Worm (Caenorhabditis elegans) whole organism, young adult: ENCODE results near the gene srh-245.
A peak's percentile ranks its signal among the peaks of the same experiment; 100 is the strongest.

Source experiments
- B0019.2 ChIP-seq: fragments of 200-800 bp; sonication (Bioruptor generic); conservative IDR thresholded peaks from 2 replicates; pipeline ENCODE4 v1.3.6; 2022; ENCODE audit warnings: missing genetic modification reagents, missing genetic modification characterization, missing compliant biosample characterization
- B0336.3 ChIP-seq: fragments of 200-800 bp; sonication (Bioruptor generic); IDR thresholded peaks from 2 replicates; pipeline ENCODE4 v1.3.6; 2022; ENCODE audit warnings: missing genetic modification characterization, missing compliant biosample characterization
- C17E4.6 ChIP-seq: fragments of 200-800 bp; sonication (Bioruptor generic); IDR thresholded peaks from 2 replicates; pipeline ENCODE4 v1.3.6; 2022; ENCODE audit warnings: missing genetic modification reagents, missing genetic modification characterization, missing compliant biosample characterization
- D2030.7 ChIP-seq: fragments of 200-800 bp; sonication (Bioruptor generic); IDR thresholded peaks from 2 replicates; pipeline ENCODE4 v1.3.6; 2022; ENCODE audit warnings: missing genetic modification reagents, missing genetic modification characterization, missing compliant biosample characterization
- F33H1.4 ChIP-seq: fragments of 200-800 bp; sonication (Bioruptor generic); IDR thresholded peaks from 2 replicates; pipeline ENCODE4 v1.3.6; 2022; ENCODE audit warnings: missing genetic modification reagents, missing genetic modification characterization, missing compliant biosample characterization
- F39B2.1 ChIP-seq: fragments of 200-800 bp; sonication (Bioruptor generic); IDR thresholded peaks from 2 replicates; pipeline ENCODE4 v1.3.6; 2022; ENCODE audit warnings: missing genetic modification reagents, missing genetic modification characterization, missing compliant biosample characterization
- F57A8.1 ChIP-seq: fragments of 200-800 bp; sonication (Bioruptor generic); optimal IDR thresholded peaks from 2 replicates; lab custom pipeline; 2018; ENCODE audit warnings: mild to moderate bottlenecking, missing genetic modification characterization, moderate library complexity, missing compliant biosample characterization
- Y53G8AR.9 ChIP-seq: fragments of 200-800 bp; sonication (Bioruptor generic); conservative IDR thresholded peaks from 2 replicates; pipeline ENCODE4 v1.3.6; 2022; ENCODE audit warnings: missing genetic modification reagents, missing genetic modification characterization, missing compliant biosample characterization
- Y67H2A.10 ChIP-seq: fragments of 200-800 bp; sonication (Bioruptor generic); conservative IDR thresholded peaks from 2 replicates; pipeline ENCODE4 v1.3.6; 2022; ENCODE audit warnings: missing genetic modification reagents, missing genetic modification characterization, missing compliant biosample characterization
- Y95B8A.8 ChIP-seq: fragments of 200-800 bp; sonication (Bioruptor generic); IDR thresholded peaks from 2 replicates; pipeline ENCODE4 v1.3.6; 2022; ENCODE audit warnings: missing genetic modification reagents, missing genetic modification characterization, missing compliant biosample characterization
- ama-1 ChIP-seq, 3 experiments: fragments of 150-350 bp in 1 of 3; sonication (generic microtip) in 2 of 3; optimal IDR thresholded peaks; 2 replicates each; lab custom pipeline; 2014 to 2018; ENCODE audit warnings: missing biosample characterization in 2 of 3, missing genetic modification characterization in 2 of 3, missing genetic modification reagents in 2 of 3
- aptf-2 ChIP-seq: fragments of 200-800 bp; sonication (Bioruptor generic); conservative IDR thresholded peaks from 2 replicates; pipeline ENCODE4 v1.3.6; 2022; ENCODE audit warnings: missing genetic modification reagents, missing genetic modification characterization, missing compliant biosample characterization
- aptf-3 ChIP-seq: fragments of 200-800 bp; sonication (Bioruptor generic); IDR thresholded peaks from 2 replicates; pipeline ENCODE4 v1.3.6; 2022; ENCODE audit warnings: missing genetic modification characterization, missing compliant biosample characterization
- attf-3 ChIP-seq: fragments of 200-800 bp; sonication (Bioruptor generic); conservative IDR thresholded peaks from 2 replicates; pipeline ENCODE4 v1.3.6; 2022; ENCODE audit warnings: missing genetic modification reagents, missing genetic modification characterization, missing compliant biosample characterization
- attf-5 ChIP-seq: fragments of 200-800 bp; sonication (Bioruptor generic); optimal IDR thresholded peaks from 2 replicates; lab custom pipeline; 2018; ENCODE audit warnings: mild to moderate bottlenecking, missing genetic modification characterization, missing compliant biosample characterization
- bed-2 ChIP-seq: fragments of 200-800 bp; sonication (Bioruptor generic); IDR thresholded peaks from 2 replicates; pipeline ENCODE4 v1.3.6; 2022; ENCODE audit warnings: missing genetic modification reagents, missing genetic modification characterization, missing compliant biosample characterization
- ccch-3 ChIP-seq: fragments of 200-800 bp; sonication (Bioruptor generic); optimal IDR thresholded peaks from 2 replicates; lab custom pipeline; 2018; ENCODE audit warnings: mild to moderate bottlenecking, missing genetic modification characterization, missing compliant biosample characterization
- cebp-2 ChIP-seq: fragments of 200-800 bp; sonication (Bioruptor generic); IDR thresholded peaks from 2 replicates; pipeline ENCODE4 v1.3.6; 2022; ENCODE audit warnings: missing genetic modification characterization, missing compliant biosample characterization
- dox-1 ChIP-seq: fragments of 200-800 bp; sonication (Bioruptor generic); IDR thresholded peaks from 2 replicates; pipeline ENCODE4 v1.3.6; 2022; ENCODE audit warnings: missing genetic modification reagents, missing genetic modification characterization, missing compliant biosample characterization
- egl-44 ChIP-seq: fragments of 200-800 bp; sonication (Bioruptor generic); IDR thresholded peaks from 2 replicates; pipeline ENCODE4 v1.3.6; 2022; ENCODE audit warnings: missing genetic modification reagents, missing genetic modification characterization, missing compliant biosample characterization
- him-1 ChIP-seq: sonication (generic microtip); optimal IDR thresholded peaks from 2 replicates; lab custom pipeline; 2016; ENCODE audit warnings: missing genotype, missing genetic modification reagents, missing genetic modification characterization, missing compliant biosample characterization
- hmg-1.2 ChIP-seq: fragments of 200-800 bp; sonication (Bioruptor generic); IDR thresholded peaks from 2 replicates; pipeline ENCODE4 v1.3.6; 2022; ENCODE audit warnings: missing genetic modification reagents, missing genetic modification characterization, missing compliant biosample characterization
- hrde-1 ChIP-seq: sonication (generic microtip); optimal IDR thresholded peaks from 2 replicates; lab custom pipeline; 2016; ENCODE audit warnings: missing genetic modification characterization, mild to moderate bottlenecking, missing compliant biosample characterization, moderate library complexity, missing genotype, missing genetic modification reagents, borderline replicate concordance
- let-526 ChIP-seq: fragments of 200-800 bp; sonication (Bioruptor generic); IDR thresholded peaks from 2 replicates; pipeline ENCODE4 v1.3.6; 2022; ENCODE audit warnings: missing genetic modification reagents, missing genetic modification characterization, missing compliant biosample characterization
- lin-54 ChIP-seq: fragments of 200-800 bp; sonication (Bioruptor generic); optimal IDR thresholded peaks from 2 replicates; lab custom pipeline; 2018; ENCODE audit warnings: mild to moderate bottlenecking, missing genetic modification characterization, missing compliant biosample characterization
- madf-3 ChIP-seq: fragments of 200-800 bp; sonication (Bioruptor generic); IDR thresholded peaks from 2 replicates; pipeline ENCODE4 v1.3.6; 2022; ENCODE audit warnings: missing genetic modification reagents, missing genetic modification characterization, missing compliant biosample characterization
- mes-4 ChIP-seq: sonication (generic microtip); optimal IDR thresholded peaks from 2 replicates; lab custom pipeline; 2016; ENCODE audit warnings: missing genotype, missing genetic modification characterization, missing compliant biosample characterization
- mxl-1 ChIP-seq: sonication (generic microtip); optimal IDR thresholded peaks from 2 replicates; lab custom pipeline; 2016; ENCODE audit warnings: missing genetic modification characterization, missing compliant biosample characterization
- nfya-2 ChIP-seq: fragments of 200-800 bp; sonication (Bioruptor generic); IDR thresholded peaks from 2 replicates; pipeline ENCODE4 v1.3.6; 2022; ENCODE audit warnings: missing genetic modification reagents, missing genetic modification characterization, missing compliant biosample characterization
- nfyb-1 ChIP-seq: fragments of 200-800 bp; sonication (Bioruptor generic); IDR thresholded peaks from 2 replicates; pipeline ENCODE4 v1.3.6; 2022; ENCODE audit warnings: missing genetic modification reagents, missing genetic modification characterization, missing compliant biosample characterization
- nhr-120 ChIP-seq: fragments of 200-800 bp; sonication (Bioruptor generic); IDR thresholded peaks from 2 replicates; pipeline ENCODE4 v1.3.6; 2022; ENCODE audit warnings: missing genetic modification characterization, missing compliant biosample characterization
- nhr-80 ChIP-seq: sonication (generic microtip); optimal IDR thresholded peaks from 2 replicates; lab custom pipeline; 2016; ENCODE audit warnings: missing genetic modification characterization, missing compliant biosample characterization
- nhr-90 ChIP-seq: sonication (generic microtip); optimal IDR thresholded peaks from 2 replicates; lab custom pipeline; 2016; ENCODE audit warnings: missing genotype, mild to moderate bottlenecking, missing genetic modification characterization, missing compliant biosample characterization
- pbrm-1 ChIP-seq: fragments of 200-800 bp; sonication (Bioruptor generic); IDR thresholded peaks from 2 replicates; pipeline ENCODE4 v1.3.6; 2022; ENCODE audit warnings: missing genetic modification reagents, missing genetic modification characterization, missing compliant biosample characterization
- pha-4 ChIP-seq: fragments of 150-350 bp; sonication (generic microtip); optimal IDR thresholded peaks from 2 replicates; lab custom pipeline; 2014; ENCODE audit warnings: missing biosample characterization, missing genetic modification reagents, missing genetic modification characterization
- rcor-1 ChIP-seq: fragments of 200-800 bp; sonication (Bioruptor generic); IDR thresholded peaks from 2 replicates; pipeline ENCODE4 v1.3.6; 2022; ENCODE audit warnings: missing genetic modification reagents, missing genetic modification characterization, missing compliant biosample characterization
- rpc-1 ChIP-seq, 2 experiments: fragments of 150-350 bp in 1 of 2; sonication (generic microtip) in 1 of 2; optimal IDR thresholded peaks; 2 replicates each; lab custom pipeline; 2014 to 2018; ENCODE audit warnings: missing biosample characterization in 1 of 2, missing genetic modification characterization in 1 of 2, missing genetic modification reagents in 1 of 2, missing genotype in 1 of 2
- sdz-38 ChIP-seq: sonication (generic microtip); optimal IDR thresholded peaks from 2 replicates; lab custom pipeline; 2016; ENCODE audit warnings: missing genotype, missing genetic modification characterization, missing compliant biosample characterization
- xnd-1 ChIP-seq: sonication (generic microtip); optimal IDR thresholded peaks from 2 replicates; lab custom pipeline; 2016; ENCODE audit warnings: missing genotype, missing genetic modification reagents, missing genetic modification characterization, missing compliant biosample characterization
- zim-3 ChIP-seq: sonication (generic microtip); optimal IDR thresholded peaks from 2 replicates; lab custom pipeline; 2017; ENCODE audit warnings: mild to moderate bottlenecking, missing genetic modification characterization, moderate library complexity, missing compliant biosample characterization
- ztf-22 ChIP-seq: fragments of 200-800 bp; sonication (Bioruptor generic); optimal IDR thresholded peaks from 2 replicates; lab custom pipeline; 2018; ENCODE audit warnings: mild to moderate bottlenecking, missing genetic modification characterization, moderate library complexity, missing compliant biosample characterization
- ztf-25 ChIP-seq: fragments of 200-800 bp; sonication (Bioruptor generic); IDR thresholded peaks from 2 replicates; pipeline ENCODE4 v1.3.6; 2022; ENCODE audit warnings: missing genetic modification reagents, missing genetic modification characterization, missing compliant biosample characterization

Gene srh-245

DNA sequence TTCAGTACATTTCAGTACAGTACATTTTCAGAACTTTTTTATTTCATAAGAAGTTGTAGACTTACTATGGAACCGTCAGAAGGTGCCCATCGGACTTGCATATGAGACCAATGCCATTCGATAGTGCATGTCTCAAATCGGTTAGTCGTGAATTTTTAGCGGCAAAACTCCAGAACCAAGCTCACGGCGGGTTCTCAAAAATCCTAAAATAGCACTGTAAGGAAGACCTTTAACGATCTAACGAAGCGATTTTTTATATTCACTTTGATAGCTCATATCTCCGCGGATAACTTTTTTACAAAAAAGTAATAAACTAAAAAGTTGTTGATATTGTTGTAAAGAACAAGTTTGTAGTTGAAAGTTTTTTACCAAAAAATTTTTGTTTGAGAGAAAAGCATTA, 18.5 kb upstream of the srh-245 start, which contains the start of gene sru-25:
sru-25 (minus strand) TSS at position 101 of the 400 bp plus-strand sequence.
- TF ChIP-seq F39B2.1 (GFP tag; lab: Robert Waterston, UW) (no peak), him-1 (tag; lab: Kevin White, UChicago) (no peak), rpc-1 (optimal IDR thresholded peaks at IDR 0.05; lab: Kevin White, UChicago) (no peak), rpc-1 (tag; optimal IDR thresholded peaks at IDR 0.05; lab: Kevin White, UChicago) (no peak), zim-3 (tag; lab: Kevin White, UChicago) (no peak), rcor-1 (GFP tag; lab: Robert Waterston, UW) (no peak), Y95B8A.8 (GFP tag; lab: Robert Waterston, UW) (no peak), nhr-120 (GFP tag; lab: Robert Waterston, UW) (no peak), dox-1 (no peak), attf-3 (GFP tag; lab: Robert Waterston, UW) (no peak), mxl-1 (no peak), D2030.7 (GFP tag; lab: Robert Waterston, UW) (no peak), B0336.3 (GFP tag; lab: Robert Waterston, UW) (no peak), nfyb-1 (GFP tag; lab: Robert Waterston, UW) (no peak), F33H1.4 (GFP tag; lab: Robert Waterston, UW) (no peak), aptf-3 (GFP tag; lab: Robert Waterston, UW) (no peak), nhr-90 (no peak), F57A8.1 (GFP tag; lab: Kevin White, UChicago) (no peak), lin-54 (GFP tag; lab: Kevin White, UChicago) (no peak), egl-44 (no peak), let-526 (GFP tag; lab: Robert Waterston, UW) (no peak)

DNA sequence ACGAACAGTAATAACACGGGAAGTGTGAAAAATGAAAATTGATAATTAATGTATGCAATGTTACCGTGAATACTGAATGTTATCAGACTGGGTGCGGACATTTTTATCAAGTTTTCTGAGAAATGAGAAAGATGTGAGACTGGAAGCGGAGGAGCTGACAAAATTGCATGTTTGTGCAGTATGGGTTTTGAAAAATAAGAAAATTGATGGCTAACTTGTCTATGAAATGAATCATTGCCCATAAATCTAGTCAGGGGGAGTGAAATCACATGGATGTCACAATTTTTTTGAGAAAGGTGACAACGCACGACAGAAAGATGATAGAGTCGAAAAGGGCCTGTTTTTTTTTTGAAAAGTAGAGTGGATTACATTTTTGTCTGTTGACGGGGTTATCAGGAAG, 15.6 kb upstream of the srh-245 start, which contains the start of gene sru-24:
sru-24 (minus strand) TSS at position 101 of the 400 bp plus-strand sequence.
- TF ChIP-seq hrde-1 (tag; lab: Kevin White, UChicago) (no peak), Y53G8AR.9 (GFP tag; lab: Robert Waterston, UW) (no peak), ccch-3 (no peak), nfya-2 (GFP tag; lab: Robert Waterston, UW) (no peak), pbrm-1 (GFP tag; lab: Robert Waterston, UW) (no peak), him-1 (tag; lab: Kevin White, UChicago) (no peak), cebp-2 (GFP tag; lab: Robert Waterston, UW) (no peak), B0019.2 (GFP tag; lab: Robert Waterston, UW) (no peak), ama-1 (optimal IDR thresholded peaks at IDR 0.05; lab: Kevin White, UChicago) (no peak), ama-1 (GFP tag; optimal IDR thresholded peaks at IDR 0.05; lab: Kevin White, UChicago) (no peak), madf-3 (GFP tag; lab: Robert Waterston, UW) (no peak), Y67H2A.10 (GFP tag; lab: Robert Waterston, UW) (no peak), xnd-1 (tag; lab: Kevin White, UChicago) (no peak), C17E4.6 (GFP tag; lab: Robert Waterston, UW) (no peak), sdz-38 (no peak), F33H1.4 (GFP tag; lab: Robert Waterston, UW) (no peak), pha-4 (tag; lab: Kevin White, UChicago) (no peak), mes-4 (no peak), bed-2 (GFP tag; lab: Robert Waterston, UW) (no peak), ztf-25 (GFP tag; lab: Robert Waterston, UW) (no peak)

DNA sequence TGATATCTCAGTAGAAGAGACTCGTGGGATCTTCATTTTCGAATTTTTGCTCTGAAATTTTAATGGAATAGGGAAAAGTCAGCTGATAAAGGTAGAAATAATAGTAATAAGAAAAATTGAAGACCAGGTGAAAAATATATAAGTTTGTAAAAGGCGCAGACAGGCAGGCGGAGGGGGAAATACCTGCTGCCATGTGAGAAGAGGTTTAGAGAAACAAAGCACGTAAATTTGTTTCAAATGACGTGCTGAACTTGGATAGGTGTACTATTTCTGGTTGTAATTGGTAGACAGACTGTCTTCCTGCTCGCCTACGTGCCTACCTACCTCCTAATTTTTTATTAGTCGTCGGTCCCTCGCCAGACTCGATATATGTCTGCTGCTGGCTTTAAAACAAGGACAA, 11.7 kb upstream of the srh-245 start, which contains the start of gene nhr-180:
nhr-180 (minus strand) TSS at position 52 of the 400 bp plus-strand sequence.
- TF ChIP-seq ztf-22 (GFP tag; lab: Kevin White, UChicago) (no peak), attf-5 (GFP tag; lab: Kevin White, UChicago) (peak; percentile 23), aptf-2 (GFP tag; lab: Robert Waterston, UW) (no peak), nhr-80 (tag; lab: Kevin White, UChicago) (peak; percentile 58), hmg-1.2 (GFP tag; lab: Robert Waterston, UW) (peak; percentile 47; the same call in 1 of the 2 replicates)
